Fruit fly (Drosophila melanogaster) whole organism, embryonic: ENCODE measurements around the gene CG13455.

Experiments
- B-H1 ChIP-seq: fragments of 200-800 bp; sonication (Bioruptor generic); IDR thresholded peaks from 3 replicates; pipeline ENCODE4 v1.3.6; 2022; ENCODE audit warnings: missing biosample characterization, missing genetic modification characterization
- BtbVII ChIP-seq: fragments of 200-800 bp; sonication (Bioruptor generic); optimal IDR thresholded peaks from 3 replicates; lab custom pipeline; 2017; ENCODE audit warnings: missing biosample characterization, mild to moderate bottlenecking, missing genetic modification characterization
- CG10431 ChIP-seq: fragments of 200-800 bp; sonication (Bioruptor generic); optimal IDR thresholded peaks from 3 replicates; lab custom pipeline; 2018; ENCODE audit warnings: missing biosample characterization, mild to moderate bottlenecking, missing genetic modification characterization
- CG11504 ChIP-seq: fragments of 200-800 bp; sonication (Bioruptor generic); optimal IDR thresholded peaks from 3 replicates; lab custom pipeline; 2019; ENCODE audit warnings: missing biosample characterization, mild to moderate bottlenecking, missing genetic modification characterization, moderate library complexity
- CG12391 ChIP-seq: fragments of 200-800 bp; sonication (Bioruptor generic); optimal IDR thresholded peaks from 3 replicates; lab custom pipeline; 2018; ENCODE audit warnings: missing biosample characterization, mild to moderate bottlenecking, missing genetic modification characterization, moderate library complexity
- CG17829 ChIP-seq: fragments of 200-800 bp; optimal IDR thresholded peaks from 2 replicates; lab custom pipeline; 2019; ENCODE audit warnings: missing biosample characterization, mild to moderate bottlenecking, missing genetic modification characterization, moderate library complexity
- CG17912 ChIP-seq: fragments of 200-800 bp; sonication (Bioruptor generic); optimal IDR thresholded peaks from 2 replicates; lab custom pipeline; 2018; ENCODE audit warnings: missing biosample characterization, mild to moderate bottlenecking, missing genetic modification characterization
- CG18599 ChIP-seq: fragments of 200-800 bp; sonication (Bioruptor generic); optimal IDR thresholded peaks from 3 replicates; lab custom pipeline; 2017; ENCODE audit warnings: missing biosample characterization, missing genetic modification characterization, mild to moderate bottlenecking, moderate library complexity, missing genetic modification reagents
- CG18764 ChIP-seq: fragments of 200-800 bp; sonication (Bioruptor generic); optimal IDR thresholded peaks from 3 replicates; lab custom pipeline; 2016; ENCODE audit warnings: missing biosample characterization, missing genetic modification characterization
- CG2678 ChIP-seq: fragments of 200-800 bp; sonication (Bioruptor generic); optimal IDR thresholded peaks from 3 replicates; lab custom pipeline; 2019; ENCODE audit warnings: missing biosample characterization, mild to moderate bottlenecking, missing genetic modification characterization, moderate library complexity
- CG2712 ChIP-seq: fragments of 200-800 bp; optimal IDR thresholded peaks from 3 replicates; lab custom pipeline; 2019; ENCODE audit warnings: missing biosample characterization, mild to moderate bottlenecking, missing genetic modification characterization, moderate library complexity
- CG30403 ChIP-seq: fragments of 200-800 bp; sonication (Bioruptor generic); optimal IDR thresholded peaks from 3 replicates; lab custom pipeline; 2016; ENCODE audit warnings: missing biosample characterization, missing genetic modification characterization
- CG32532 ChIP-seq: fragments of 200-800 bp; sonication (Bioruptor generic); IDR thresholded peaks from 2 replicates; pipeline ENCODE4 v1.3.6; 2022; ENCODE audit warnings: missing biosample characterization, missing genetic modification characterization
- CG34376 ChIP-seq: fragments of 200-800 bp; sonication (Bioruptor generic); optimal IDR thresholded peaks from 2 replicates; lab custom pipeline; 2018; ENCODE audit warnings: missing biosample characterization, mild to moderate bottlenecking, missing genetic modification characterization
- CG3995 ChIP-seq: fragments of 200-800 bp; sonication (Bioruptor generic); optimal IDR thresholded peaks from 3 replicates; lab custom pipeline; 2016; ENCODE audit warnings: missing biosample characterization, missing genetic modification characterization
- CG4282 ChIP-seq: fragments of 200-800 bp; sonication (Bioruptor generic); optimal IDR thresholded peaks from 2 replicates; lab custom pipeline; 2016; ENCODE audit warnings: missing biosample characterization, missing genetic modification characterization
- CG6175 ChIP-seq: fragments of 200-800 bp; sonication (Bioruptor generic); IDR thresholded peaks from 3 replicates; pipeline ENCODE4 v1.3.6; 2022; ENCODE audit warnings: missing biosample characterization, missing genetic modification characterization
- CG6689 ChIP-seq: fragments of 200-800 bp; sonication (Bioruptor generic); IDR thresholded peaks from 2 replicates; pipeline ENCODE4 v1.3.6; 2022; ENCODE audit warnings: missing biosample characterization, missing genetic modification characterization
- CG7839 ChIP-seq: fragments of 200-800 bp; sonication (Bioruptor generic); optimal IDR thresholded peaks from 3 replicates; lab custom pipeline; 2018; ENCODE audit warnings: missing biosample characterization, mild to moderate bottlenecking, missing genetic modification characterization, moderate library complexity
- CG8924 ChIP-seq: fragments of 200-800 bp; optimal IDR thresholded peaks from 3 replicates; lab custom pipeline; 2019; ENCODE audit warnings: missing biosample characterization, mild to moderate bottlenecking, missing genetic modification characterization, moderate library complexity
- CHES-1-like ChIP-seq: fragments of 200-800 bp; sonication (Bioruptor generic); optimal IDR thresholded peaks from 2 replicates; lab custom pipeline; 2016; ENCODE audit warnings: missing biosample characterization, missing genetic modification characterization
- Deaf1 ChIP-seq: fragments of 200-800 bp; optimal IDR thresholded peaks from 3 replicates; lab custom pipeline; 2019; ENCODE audit warnings: missing biosample characterization, mild to moderate bottlenecking, missing genetic modification characterization, moderate library complexity
- Gsc ChIP-seq: fragments of 200-800 bp; sonication (Bioruptor generic); IDR thresholded peaks from 2 replicates; pipeline ENCODE4 v1.3.6; 2022; ENCODE audit warnings: missing biosample characterization, missing genetic modification characterization
- Hsf ChIP-seq: fragments of 200-800 bp; sonication (Bioruptor generic); optimal IDR thresholded peaks from 3 replicates; lab custom pipeline; 2016; ENCODE audit warnings: missing biosample characterization, missing genetic modification characterization
- Meics ChIP-seq: fragments of 200-800 bp; sonication (Bioruptor generic); optimal IDR thresholded peaks from 2 replicates; lab custom pipeline; 2017; ENCODE audit warnings: missing biosample characterization, mild to moderate bottlenecking, missing genetic modification characterization
- NC2β ChIP-seq: fragments of 200-800 bp; sonication (Bioruptor generic); optimal IDR thresholded peaks from 2 replicates; lab custom pipeline; 2016; ENCODE audit warnings: missing biosample characterization, missing genetic modification characterization
- PHDP ChIP-seq: fragments of 200-800 bp; sonication (Bioruptor generic); optimal IDR thresholded peaks from 3 replicates; lab custom pipeline; 2018; ENCODE audit warnings: missing biosample characterization, mild to moderate bottlenecking, missing genetic modification characterization, moderate library complexity
- bcd ChIP-seq: fragments of 200-800 bp; sonication (Bioruptor generic); optimal IDR thresholded peaks from 2 replicates; lab custom pipeline; 2017; ENCODE audit warnings: missing biosample characterization, mild to moderate bottlenecking, missing genetic modification characterization
- bigmax ChIP-seq: fragments of 200-800 bp; sonication (Bioruptor generic); optimal IDR thresholded peaks from 2 replicates; lab custom pipeline; 2018; ENCODE audit warnings: missing biosample characterization, mild to moderate bottlenecking, missing genetic modification characterization
- cg ChIP-seq: fragments of 200-800 bp; sonication (Bioruptor generic); optimal IDR thresholded peaks from 3 replicates; lab custom pipeline; 2019; ENCODE audit warnings: missing biosample characterization, mild to moderate bottlenecking, missing genetic modification characterization, moderate library complexity
- chif ChIP-seq, 2 experiments: fragments of 200-800 bp; sonication (Bioruptor generic); optimal IDR thresholded peaks; 3 replicates each; lab custom pipeline; 2016; ENCODE audit warnings: missing biosample characterization in 2 of 2, missing genetic modification characterization in 2 of 2
- cwo ChIP-seq: fragments of 200-800 bp; sonication (Bioruptor generic); optimal IDR thresholded peaks from 3 replicates; lab custom pipeline; 2017; ENCODE audit warnings: missing biosample characterization, missing genetic modification characterization, mild to moderate bottlenecking, moderate library complexity, missing genetic modification reagents
- disco-r ChIP-seq: fragments of 200-800 bp; sonication (Bioruptor generic); optimal IDR thresholded peaks from 2 replicates; lab custom pipeline; 2016; ENCODE audit warnings: missing biosample characterization, missing genetic modification characterization
- ems ChIP-seq: fragments of 200-800 bp; sonication (Bioruptor generic); optimal IDR thresholded peaks from 3 replicates; lab custom pipeline; 2016; ENCODE audit warnings: missing biosample characterization, missing genetic modification characterization
- exex ChIP-seq: fragments of 200-800 bp; sonication (Bioruptor generic); optimal IDR thresholded peaks from 4 replicates; lab custom pipeline; 2018; ENCODE audit warnings: missing biosample characterization, mild to moderate bottlenecking, missing genetic modification characterization, moderate library complexity
- gcm2 ChIP-seq: fragments of 200-800 bp; sonication (Bioruptor generic); optimal IDR thresholded peaks from 2 replicates; lab custom pipeline; 2016; ENCODE audit warnings: missing biosample characterization, missing genetic modification characterization
- gem ChIP-seq: fragments of 200-800 bp; sonication (Bioruptor generic); optimal IDR thresholded peaks from 2 replicates; lab custom pipeline; 2019; ENCODE audit warnings: missing biosample characterization, mild to moderate bottlenecking, missing genetic modification characterization, moderate library complexity
- luna ChIP-seq: fragments of 200-800 bp; sonication (Bioruptor generic); optimal IDR thresholded peaks from 2 replicates; lab custom pipeline; 2016; ENCODE audit warnings: missing biosample characterization, missing genetic modification characterization
- mirr ChIP-seq: fragments of 200-800 bp; sonication (Bioruptor generic); optimal IDR thresholded peaks from 3 replicates; lab custom pipeline; 2018; ENCODE audit warnings: missing biosample characterization, mild to moderate bottlenecking, missing genetic modification characterization
- nerfin-2 ChIP-seq: fragments of 200-800 bp; sonication (Bioruptor generic); IDR thresholded peaks from 2 replicates; pipeline ENCODE4 v1.3.6; 2022; ENCODE audit warnings: missing biosample characterization, missing genetic modification characterization; ENCODE audit not compliant: partially characterized antibody
- nmo ChIP-seq: fragments of 200-800 bp; sonication (Bioruptor generic); optimal IDR thresholded peaks from 2 replicates; lab custom pipeline; 2018; ENCODE audit warnings: missing biosample characterization, mild to moderate bottlenecking, missing genetic modification characterization, moderate library complexity
- sens ChIP-seq: fragments of 200-800 bp; sonication (Bioruptor generic); peaks from one replicate; lab custom pipeline; 2016; ENCODE audit warnings: missing biosample characterization, missing genetic modification characterization
- sima ChIP-seq: fragments of 200-800 bp; sonication (Bioruptor generic); optimal IDR thresholded peaks from 2 replicates; lab custom pipeline; 2016; ENCODE audit warnings: missing biosample characterization, missing genetic modification characterization
- sug ChIP-seq: fragments of 200-800 bp; optimal IDR thresholded peaks from 2 replicates; lab custom pipeline; 2019; ENCODE audit warnings: missing biosample characterization, mild to moderate bottlenecking, missing genetic modification characterization, moderate library complexity
- tll ChIP-seq, 2 experiments: fragments of 200-800 bp in 1 of 2; fragments of >200 bp in 1 of 2; sonication (Bioruptor generic) in 1 of 2; optimal IDR thresholded peaks; 2 replicates each; lab custom pipeline; 2017 to 2019; ENCODE audit warnings: missing biosample characterization in 2 of 2, missing genetic modification characterization in 2 of 2, mild to moderate bottlenecking in 1 of 2, moderate library complexity in 1 of 2
- trh ChIP-seq: fragments of 200-800 bp; sonication (Bioruptor generic); optimal IDR thresholded peaks from 2 replicates; lab custom pipeline; 2016; ENCODE audit warnings: missing biosample characterization, missing genetic modification characterization
- ttk ChIP-seq: fragments of 200-800 bp; sonication (Bioruptor generic); IDR thresholded peaks from 2 replicates; pipeline ENCODE4 v2.1.2; 2022; ENCODE audit warnings: missing biosample characterization, missing genetic modification characterization
- unpg ChIP-seq: fragments of 200-800 bp; sonication (Bioruptor generic); optimal IDR thresholded peaks from 3 replicates; lab custom pipeline; 2018; ENCODE audit warnings: missing biosample characterization, mild to moderate bottlenecking, missing genetic modification characterization, moderate library complexity
- z ChIP-seq: fragments of 200-800 bp; sonication (Bioruptor generic); IDR thresholded peaks from 3 replicates; pipeline ENCODE4 v1.3.6; 2022; ENCODE audit warnings: missing biosample characterization, missing genetic modification characterization

Gene CG13455

dm6 chr3L:15519492-15519891 is 23.1 kb downstream of the CG13455 start, which contains the start of gene mex1:
Gene mex1, minus strand, starts transcription at chr3L:15519592.
- peak; percentile 9 for TF ChIP-seq CG18599 (GFP tag; lab: Kevin White, UChicago)
- peak; percentile 30 for TF ChIP-seq cwo (GFP tag; lab: Kevin White, UChicago)
- peak; percentile 46 for TF ChIP-seq Meics (GFP tag; lab: Kevin White, UChicago)
- no peak for TF ChIP-seq trh (GFP tag; lab: Kevin White, UChicago)

- TF ChIP-seq CG12391 (no peak), B-H1 (no peak), CG6689 (GFP tag; lab: Robert Waterston, UW) (no peak), trh (GFP tag; lab: Kevin White, UChicago) (no peak), gcm2 (GFP tag; lab: Kevin White, UChicago) (no peak), CG2678 (tag; lab: Kevin White, UChicago) (peak; percentile 66), NC2β (GFP tag; lab: Kevin White, UChicago) (no peak), sima (no peak), CG32532 (GFP tag; lab: Robert Waterston, UW) (no peak), bcd (GFP tag; lab: Kevin White, UChicago) (no peak), luna (GFP tag; lab: Kevin White, UChicago) (no peak), sug (tag; lab: Kevin White, UChicago) (peak; percentile 54), CG17912 (GFP tag; lab: Kevin White, UChicago) (no peak), CG8924 (no peak), sens (GFP tag; lab: Kevin White, UChicago) (peak; percentile 57), Hsf (GFP tag; lab: Kevin White, UChicago) (no peak), CG34376 (peak; percentile 62), CG11504 (tag; lab: Kevin White, UChicago) (no peak), exex (tag; lab: Kevin White, UChicago) (peak; percentile 94), CG2712 (tag; lab: Kevin White, UChicago) (no peak), BtbVII (peak; percentile 22), unpg (GFP tag; lab: Kevin White, UChicago) (no peak), nmo (no peak), CG18764 (no peak), bigmax (GFP tag; lab: Kevin White, UChicago) (peak; percentile 74), Gsc (GFP tag; lab: Robert Waterston, UW) (no peak), Meics (GFP tag; lab: Kevin White, UChicago) (peak; percentile 10), CG30403 (GFP tag; lab: Kevin White, UChicago) (no peak), nerfin-2 (GFP tag; lab: Robert Waterston, UW) (no peak)
- TF ChIP-seq, all 482 proteins: peak for 8
Measured at dm6 chr3L:15519920-15520319, 23.5 kb downstream of the CG13455 start.

- TF ChIP-seq z (GFP tag; lab: Robert Waterston, UW) (no peak), CG6175 (no peak), chif (GFP tag; optimal IDR thresholded peaks at IDR 0.05; lab: Kevin White, UChicago) (no peak), CG3995 (GFP tag; lab: Kevin White, UChicago) (no peak), disco-r (GFP tag; lab: Kevin White, UChicago) (no peak), ttk (GFP tag; lab: Robert Waterston, UW) (no peak), tll (GFP tag; optimal IDR thresholded peaks at IDR 0.05; lab: Kevin White, UChicago) (no peak), CG17829 (no peak), cg (no peak), ems (no peak), gem (no peak), CG4282 (GFP tag; lab: Kevin White, UChicago) (no peak), mirr (GFP tag; lab: Kevin White, UChicago) (no peak), PHDP (tag; lab: Kevin White, UChicago) (no peak), Deaf1 (tag; lab: Kevin White, UChicago) (no peak), CG7839 (tag; lab: Kevin White, UChicago) (no peak), CHES-1-like (GFP tag; lab: Kevin White, UChicago) (no peak), CG10431 (no peak)
Measured at dm6 chr3L:15520320-15520719, 23.9 kb downstream of the CG13455 start, which contains the start of gene yellow-k. Gene yellow-k, plus strand, starts transcription at chr3L:15520620.
